Worm (Caenorhabditis elegans) whole organism, L3 larva: ENCODE measurements around the gene ephx-1.

Experiments used
- ama-1 ChIP-seq: fragments of 150-350 bp; optimal IDR thresholded peaks from 2 replicates; lab custom pipeline; 2018
- elt-3 ChIP-seq, 3 experiments: fragments of 150-350 bp in 1 of 3; sonication (generic microtip) in 2 of 3; optimal IDR thresholded peaks; 2 replicates in 2 of 3; 4 replicates in 1 of 3; lab custom pipeline; 2014 to 2017; ENCODE audit warnings: missing biosample characterization in 3 of 3, missing genetic modification characterization in 3 of 3
- fos-1 ChIP-seq: fragments of 150-350 bp; optimal IDR thresholded peaks from 2 replicates; lab custom pipeline; 2014; ENCODE audit warnings: missing biosample characterization, missing genetic modification characterization
- nfya-1 ChIP-seq: sonication (generic microtip); optimal IDR thresholded peaks from 2 replicates; lab custom pipeline; 2017; ENCODE audit warnings: missing genetic modification characterization, mild to moderate bottlenecking, missing compliant biosample characterization, antibody characterized with exemption, moderate library complexity; ENCODE audit not compliant: insufficient read depth
- nhr-23 ChIP-seq: fragments of 150-350 bp; optimal IDR thresholded peaks from 2 replicates; lab custom pipeline; 2014; ENCODE audit warnings: missing biosample characterization, missing genetic modification reagents, missing genetic modification characterization
- nhr-237 ChIP-seq: fragments of 150-350 bp; optimal IDR thresholded peaks from 2 replicates; lab custom pipeline; 2014; ENCODE audit warnings: missing biosample characterization, missing genetic modification characterization
- nhr-77 ChIP-seq: fragments of 150-350 bp; optimal IDR thresholded peaks from 2 replicates; lab custom pipeline; 2014; ENCODE audit warnings: missing biosample characterization, missing genetic modification characterization
- pha-4 ChIP-seq: fragments of 150-350 bp; optimal IDR thresholded peaks from 2 replicates; lab custom pipeline; 2014; ENCODE audit warnings: missing biosample characterization, missing genetic modification reagents, missing genetic modification characterization
- pqm-1 ChIP-seq: fragments of 150-350 bp; optimal IDR thresholded peaks from 2 replicates; lab custom pipeline; 2017; ENCODE audit warnings: missing biosample characterization, missing genetic modification characterization, inconsistent platforms
- skn-1 ChIP-seq: fragments of 150-350 bp; optimal IDR thresholded peaks from 2 replicates; lab custom pipeline; 2014; ENCODE audit warnings: missing biosample characterization, missing genetic modification characterization
- tbx-2 ChIP-seq: sonication (generic microtip); optimal IDR thresholded peaks from 2 replicates; lab custom pipeline; 2016; ENCODE audit warnings: mild to moderate bottlenecking, missing genetic modification characterization, missing compliant biosample characterization
- unc-39 ChIP-seq: sonication (generic microtip); optimal IDR thresholded peaks from 4 replicates; lab custom pipeline; 2017; ENCODE audit warnings: missing biosample characterization, missing genetic modification characterization
- unc-62 ChIP-seq: fragments of 150-350 bp; sonication (generic microtip); optimal IDR thresholded peaks from 4 replicates; lab custom pipeline; 2014; ENCODE audit warnings: missing biosample characterization, missing genetic modification reagents, missing genetic modification characterization

- TF ChIP-seq unc-39 (tag; lab: Kevin White, UChicago) (no peak), nhr-77 (tag; lab: Kevin White, UChicago) (no peak), nhr-23 (tag; lab: Kevin White, UChicago) (no peak), nhr-237 (tag; lab: Kevin White, UChicago) (no peak), tbx-2 (tag; lab: Kevin White, UChicago) (no peak), pqm-1 (tag; lab: Kevin White, UChicago) (no peak), pha-4 (no peak), elt-3 (tag; optimal IDR thresholded peaks at IDR 0.05; lab: Kevin White, UChicago) (no peak), unc-62 (GFP tag; lab: Kevin White, UChicago) (no peak), ama-1 (lab: Kevin White, UChicago) (peak; percentile 8), nfya-1 (tag; lab: Kevin White, UChicago) (no peak), skn-1 (tag; lab: Kevin White, UChicago) (no peak), fos-1 (tag; lab: Kevin White, UChicago) (no peak)
These were observed 38.0 kb downstream of the ephx-1 start for ce11 chrII:4042696-4043095.
